Worm (Caenorhabditis elegans) whole organism, late embryonic: ENCODE measurements around the gene mltn-10.

Experiments
- C38D4.7 ChIP-seq: fragments of 200-800 bp; sonication (Bioruptor generic); optimal IDR thresholded peaks from 2 replicates; lab custom pipeline; 2018; ENCODE audit warnings: mild to moderate bottlenecking, missing genetic modification characterization, moderate library complexity, missing compliant biosample characterization
- K09A11.1 ChIP-seq: sonication (generic microtip); optimal IDR thresholded peaks from 2 replicates; lab custom pipeline; 2017; ENCODE audit warnings: antibody characterized with exemption, mild to moderate bottlenecking, missing genetic modification characterization, missing compliant biosample characterization; ENCODE audit not compliant: insufficient read depth
- Y22D7AL.16 ChIP-seq: sonication (generic microtip); optimal IDR thresholded peaks from 2 replicates; lab custom pipeline; 2016; ENCODE audit warnings: missing genetic modification characterization, missing compliant biosample characterization
- ahr-1 ChIP-seq: sonication (generic microtip); optimal IDR thresholded peaks from 2 replicates; lab custom pipeline; 2016; ENCODE audit warnings: missing genetic modification characterization, missing compliant biosample characterization
- ama-1 ChIP-seq: fragments of 150-350 bp; optimal IDR thresholded peaks from 2 replicates; lab custom pipeline; 2014
- ceh-18 ChIP-seq: sonication (generic microtip); optimal IDR thresholded peaks from 2 replicates; lab custom pipeline; 2016; ENCODE audit warnings: missing genetic modification characterization, missing compliant biosample characterization
- ceh-19 ChIP-seq: fragments of 200-800 bp; sonication (Bioruptor generic); optimal IDR thresholded peaks from 2 replicates; lab custom pipeline; 2018; ENCODE audit warnings: mild to moderate bottlenecking, missing genetic modification characterization, missing compliant biosample characterization
- ceh-30 ChIP-seq: fragments of 150-350 bp; optimal IDR thresholded peaks from 2 replicates; lab custom pipeline; 2014; ENCODE audit warnings: missing biosample characterization, missing genetic modification characterization
- ceh-31 ChIP-seq: sonication (generic microtip); optimal IDR thresholded peaks from 2 replicates; lab custom pipeline; 2016; ENCODE audit warnings: missing genetic modification characterization, missing compliant biosample characterization
- ceh-34 ChIP-seq: sonication (generic microtip); optimal IDR thresholded peaks from 2 replicates; lab custom pipeline; 2016; ENCODE audit warnings: mild to moderate bottlenecking, missing genetic modification characterization, missing compliant biosample characterization
- ceh-45 ChIP-seq: fragments of 200-800 bp; sonication (Bioruptor generic); IDR thresholded peaks from 2 replicates; pipeline ENCODE4 v1.3.6; 2022; ENCODE audit warnings: missing genetic modification reagents, missing genetic modification characterization, missing compliant biosample characterization
- ceh-48 ChIP-seq: sonication (generic microtip); optimal IDR thresholded peaks from 2 replicates; lab custom pipeline; 2016; ENCODE audit warnings: missing genetic modification characterization, inconsistent platforms, missing compliant biosample characterization
- ceh-6 ChIP-seq: fragments of 200-800 bp; sonication (Bioruptor generic); optimal IDR thresholded peaks from 2 replicates; lab custom pipeline; 2018; ENCODE audit warnings: mild to moderate bottlenecking, missing genetic modification characterization, missing compliant biosample characterization
- dve-1 ChIP-seq: sonication (generic microtip); optimal IDR thresholded peaks from 2 replicates; lab custom pipeline; 2017; ENCODE audit warnings: antibody characterized with exemption, mild to moderate bottlenecking, missing genetic modification characterization, missing compliant biosample characterization
- elt-2 ChIP-seq: sonication (generic microtip); optimal IDR thresholded peaks from 2 replicates; lab custom pipeline; 2016; ENCODE audit warnings: missing genetic modification reagents, missing genetic modification characterization, missing compliant biosample characterization
- elt-4 ChIP-seq: sonication (generic microtip); optimal IDR thresholded peaks from 2 replicates; lab custom pipeline; 2016; ENCODE audit warnings: missing genetic modification characterization, missing compliant biosample characterization
- ets-4 ChIP-seq: sonication (generic microtip); optimal IDR thresholded peaks from 2 replicates; lab custom pipeline; 2016; ENCODE audit warnings: missing genetic modification characterization, missing compliant biosample characterization
- fax-1 ChIP-seq: sonication (generic microtip); optimal IDR thresholded peaks from 2 replicates; lab custom pipeline; 2016; ENCODE audit warnings: missing genotype, missing genetic modification characterization, missing compliant biosample characterization
- fkh-10 ChIP-seq: fragments of 150-350 bp; optimal IDR thresholded peaks from 2 replicates; lab custom pipeline; 2014; ENCODE audit warnings: missing biosample characterization, missing genetic modification reagents, missing genetic modification characterization
- hlh-30 ChIP-seq: sonication (generic microtip); optimal IDR thresholded peaks from 2 replicates; lab custom pipeline; 2017; ENCODE audit warnings: antibody characterized with exemption, missing genetic modification characterization, missing compliant biosample characterization; ENCODE audit not compliant: insufficient read depth
- hlh-6 ChIP-seq: sonication (generic microtip); optimal IDR thresholded peaks from 2 replicates; lab custom pipeline; 2016; ENCODE audit warnings: missing genotype, missing genetic modification characterization, missing compliant biosample characterization
- hlh-8 ChIP-seq: sonication (generic microtip); optimal IDR thresholded peaks from 2 replicates; lab custom pipeline; 2016; ENCODE audit warnings: missing genotype, missing genetic modification characterization, missing compliant biosample characterization
- lim-6 ChIP-seq: sonication (generic microtip); optimal IDR thresholded peaks from 2 replicates; lab custom pipeline; 2016; ENCODE audit warnings: missing genetic modification characterization, missing compliant biosample characterization
- nhr-232 ChIP-seq: sonication (generic microtip); optimal IDR thresholded peaks from 2 replicates; lab custom pipeline; 2016; ENCODE audit warnings: missing genetic modification characterization, missing compliant biosample characterization
- npax-4 ChIP-seq: sonication (generic microtip); optimal IDR thresholded peaks from 2 replicates; lab custom pipeline; 2016; ENCODE audit warnings: missing genetic modification characterization, missing compliant biosample characterization
- odd-2 ChIP-seq: sonication (generic microtip); optimal IDR thresholded peaks from 2 replicates; lab custom pipeline; 2017; ENCODE audit warnings: antibody characterized with exemption, mild to moderate bottlenecking, missing genetic modification characterization, missing compliant biosample characterization
- pat-9 ChIP-seq: fragments of 200-800 bp; sonication (Bioruptor generic); optimal IDR thresholded peaks from 2 replicates; lab custom pipeline; 2018; ENCODE audit warnings: mild to moderate bottlenecking, missing genetic modification characterization, moderate library complexity, missing compliant biosample characterization
- pha-2 ChIP-seq: sonication (generic microtip); optimal IDR thresholded peaks from 2 replicates; lab custom pipeline; 2017; ENCODE audit warnings: mild to moderate bottlenecking, missing genetic modification characterization, missing compliant biosample characterization
- pqm-1 ChIP-seq: sonication (generic microtip); optimal IDR thresholded peaks from 2 replicates; lab custom pipeline; 2016; ENCODE audit warnings: missing genetic modification characterization, missing compliant biosample characterization
- ref-2 ChIP-seq: sonication (generic microtip); optimal IDR thresholded peaks from 2 replicates; lab custom pipeline; 2016; ENCODE audit warnings: missing genetic modification characterization, missing compliant biosample characterization
- rnt-1 ChIP-seq: sonication (generic microtip); optimal IDR thresholded peaks from 2 replicates; lab custom pipeline; 2016; ENCODE audit warnings: missing genetic modification characterization, missing compliant biosample characterization
- sdc-2 ChIP-seq: sonication (generic microtip); optimal IDR thresholded peaks from 2 replicates; lab custom pipeline; 2016; ENCODE audit warnings: missing genotype, missing genetic modification characterization, missing compliant biosample characterization
- tbx-2 ChIP-seq: sonication (generic microtip); optimal IDR thresholded peaks from 2 replicates; lab custom pipeline; 2016; ENCODE audit warnings: missing genetic modification characterization, missing compliant biosample characterization
- tbx-7 ChIP-seq: sonication (generic microtip); optimal IDR thresholded peaks from 2 replicates; lab custom pipeline; 2016; ENCODE audit warnings: missing genotype, missing genetic modification characterization, missing compliant biosample characterization
- ttx-3 ChIP-seq: sonication (generic microtip); optimal IDR thresholded peaks from 2 replicates; lab custom pipeline; 2016; ENCODE audit warnings: missing genetic modification reagents, missing genetic modification characterization, missing compliant biosample characterization
- unc-3 ChIP-seq, 2 experiments: fragments of 200-800 bp in 1 of 2; sonication (Bioruptor generic) in 1 of 2; sonication (generic microtip) in 1 of 2; conservative IDR thresholded peaks in 1 of 2; optimal IDR thresholded peaks in 1 of 2; 2 replicates each; pipeline versions ENCODE4 v1.3.6 to Lab custom; 2016 to 2022; ENCODE audit warnings: missing compliant biosample characterization in 2 of 2, missing genetic modification characterization in 2 of 2, missing genetic modification reagents in 1 of 2
- unc-42 ChIP-seq: sonication (generic microtip); optimal IDR thresholded peaks from 2 replicates; lab custom pipeline; 2016; ENCODE audit warnings: missing genotype, missing genetic modification characterization, missing compliant biosample characterization
- ztf-16 ChIP-seq: sonication (generic microtip); optimal IDR thresholded peaks from 2 replicates; lab custom pipeline; 2017; ENCODE audit warnings: missing genetic modification characterization, missing compliant biosample characterization

The mltn-10 gene

ce11 chrII:14598367-14598766, 24.5 kb upstream of the mltn-10 start:
- peak; percentile 25 for TF ChIP-seq rnt-1 (tag; lab: Kevin White, UChicago)
- no peak for TF ChIP-seq pat-9 (tag; lab: Kevin White, UChicago)
- TF ChIP-seq tbx-7 (tag; lab: Kevin White, UChicago), result no peak
- TF ChIP-seq ceh-34 (tag; lab: Kevin White, UChicago), result no peak
- no peak for TF ChIP-seq ref-2 (tag; lab: Kevin White, UChicago)
- no peak for TF ChIP-seq ztf-16 (tag; lab: Kevin White, UChicago)
- no peak for TF ChIP-seq elt-4 (tag; lab: Kevin White, UChicago)
- TF ChIP-seq nhr-232 (tag; lab: Kevin White, UChicago), result no peak
- TF ChIP-seq unc-3 (GFP tag; conservative IDR thresholded peaks at IDR 0.05; lab: Robert Waterston, UW), result no peak
- no peak for TF ChIP-seq unc-3 (tag; optimal IDR thresholded peaks at IDR 0.05; lab: Kevin White, UChicago)
- TF ChIP-seq K09A11.1 (tag; lab: Kevin White, UChicago), result no peak
- TF ChIP-seq ceh-18 (tag; lab: Kevin White, UChicago), result peak; percentile 24
- TF ChIP-seq odd-2 (tag; lab: Kevin White, UChicago), result no peak
- TF ChIP-seq fax-1 (tag; lab: Kevin White, UChicago), result no peak
- no peak for TF ChIP-seq fkh-10
- TF ChIP-seq unc-42 (tag; lab: Kevin White, UChicago), result no peak
- TF ChIP-seq ama-1, result no peak
- TF ChIP-seq ahr-1 (tag; lab: Kevin White, UChicago), result no peak
- no peak for TF ChIP-seq Y22D7AL.16 (tag; lab: Kevin White, UChicago)
- no peak for TF ChIP-seq ceh-6
- no peak for TF ChIP-seq tbx-2 (tag; lab: Kevin White, UChicago)
- TF ChIP-seq C38D4.7 (GFP tag; lab: Kevin White, UChicago), result no peak
- no peak for TF ChIP-seq elt-2 (tag; lab: Kevin White, UChicago)
- TF ChIP-seq ceh-19 (GFP tag; lab: Kevin White, UChicago), result no peak
- TF ChIP-seq dve-1 (tag; lab: Kevin White, UChicago), result no peak
- TF ChIP-seq hlh-30 (tag; lab: Kevin White, UChicago), result peak; percentile 61
- TF ChIP-seq ceh-48, result no peak
- TF ChIP-seq pqm-1, result no peak

DNA sequence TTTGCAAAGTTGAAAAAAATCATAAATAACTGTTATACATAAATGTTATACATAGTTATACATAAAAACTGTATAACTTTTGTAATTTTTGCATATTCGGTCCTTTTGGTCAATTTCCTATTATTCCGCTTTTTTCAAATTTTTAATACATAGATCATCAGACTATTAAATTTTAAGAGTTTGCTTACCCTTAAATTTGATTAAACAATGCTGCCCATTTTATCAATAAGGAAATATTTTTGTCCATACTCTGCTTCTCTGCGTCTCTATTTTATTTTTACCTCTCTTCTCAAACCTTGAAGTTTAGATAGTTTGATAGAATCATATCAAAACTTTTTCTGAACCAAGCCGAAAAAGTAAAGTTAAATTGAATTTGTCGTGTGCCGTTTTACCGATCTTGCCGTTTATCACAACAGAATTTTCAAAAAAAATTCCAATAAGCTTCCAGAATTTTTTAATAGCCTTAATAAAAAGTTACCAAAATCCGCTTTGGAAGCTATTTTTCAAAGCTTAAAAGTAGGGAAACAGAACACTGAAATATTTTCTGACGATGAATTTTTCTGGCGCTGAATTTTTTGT, 23.5 kb upstream of the mltn-10 start:
- no peak for TF ChIP-seq pat-9 (tag; lab: Kevin White, UChicago)
- TF ChIP-seq lim-6 (tag; lab: Kevin White, UChicago), result no peak
- TF ChIP-seq sdc-2 (tag; lab: Kevin White, UChicago), result no peak
- no peak for TF ChIP-seq hlh-8 (tag; lab: Kevin White, UChicago)
- TF ChIP-seq npax-4 (tag; lab: Kevin White, UChicago), result no peak
- TF ChIP-seq ets-4 (tag; lab: Kevin White, UChicago), result no peak
- TF ChIP-seq unc-42 (tag; lab: Kevin White, UChicago), result no peak
- TF ChIP-seq ttx-3 (tag; lab: Kevin White, UChicago), result no peak
- no peak for TF ChIP-seq ceh-30
- TF ChIP-seq pha-2 (tag; lab: Kevin White, UChicago), result no peak
- no peak for TF ChIP-seq fax-1 (tag; lab: Kevin White, UChicago)
- TF ChIP-seq ceh-31 (tag; lab: Kevin White, UChicago), result no peak
- no peak for TF ChIP-seq pqm-1
- TF ChIP-seq hlh-6, result no peak
- no peak for TF ChIP-seq ceh-19 (GFP tag; lab: Kevin White, UChicago)
- TF ChIP-seq ceh-45 (GFP tag; lab: Robert Waterston, UW), result no peak
- no peak for TF ChIP-seq elt-4 (tag; lab: Kevin White, UChicago)
- TF ChIP-seq ahr-1 (tag; lab: Kevin White, UChicago), result no peak
